Fruit fly (Drosophila melanogaster): ENCODE measurements around the gene CG3386.

CG3386 gene

DNA sequence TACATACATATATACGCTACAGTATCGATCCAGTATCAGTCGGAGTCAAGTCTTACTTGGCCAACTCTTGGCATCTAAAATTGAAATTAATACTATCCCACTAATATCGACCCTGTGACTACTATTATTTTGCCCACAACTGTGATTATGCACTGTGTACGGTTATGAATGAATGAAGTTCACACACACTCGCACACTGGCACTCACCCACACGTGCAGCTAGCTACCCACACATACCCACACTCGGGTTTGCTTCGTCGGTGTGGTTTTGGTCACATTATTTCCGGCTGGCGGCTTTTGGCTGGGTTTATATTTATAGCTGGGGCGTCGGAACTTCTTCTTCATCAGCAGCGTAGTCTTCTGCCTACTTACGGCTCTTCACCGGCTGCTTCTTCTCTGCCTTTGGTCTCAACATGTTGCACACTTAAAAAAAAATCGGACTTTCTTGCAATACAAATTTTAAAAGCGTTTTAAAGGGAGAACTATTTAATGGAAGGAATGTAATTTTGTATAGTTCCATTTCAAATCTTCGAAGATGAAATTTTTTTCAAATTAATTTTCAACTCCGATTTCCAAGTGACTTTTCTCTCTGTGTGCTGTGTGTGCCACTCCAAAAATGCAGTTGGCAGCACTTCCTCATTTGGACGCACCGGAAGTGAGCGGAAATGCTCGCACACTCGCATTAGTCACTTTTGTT is 47.8 kb downstream of the CG3386 start (continued):
- TF ChIP-seq slp2 (GFP tag; optimal IDR thresholded peaks at IDR 0.05) (peak; percentile 89), pzg (GFP tag; optimal IDR thresholded peaks at IDR 0.05) (no peak), CG4282 (GFP tag; optimal IDR thresholded peaks at IDR 0.05) (peak; percentile 81), Dip3 (GFP tag; optimal IDR thresholded peaks at IDR 0.05) (peak; percentile 77), cg (GFP tag; optimal IDR thresholded peaks at IDR 0.05) (peak; percentile 65), BEAF-32 (GFP tag; optimal IDR thresholded peaks at IDR 0.05) (no peak), Gsc (GFP tag; IDR thresholded peaks at IDR 0.05) (peak; percentile 81), caup (GFP tag; optimal IDR thresholded peaks at IDR 0.05; ENCODE audit: severe bottlenecking) (peak; percentile 73), CG18476 (GFP tag; optimal IDR thresholded peaks at IDR 0.05) (peak; percentile 84), CG12071 (GFP tag; optimal IDR thresholded peaks at IDR 0.05) (peak; percentile 84), inv (GFP tag; IDR thresholded peaks at IDR 0.05; ENCODE audit: partially characterized antibody) (no peak), lab (GFP tag; optimal IDR thresholded peaks at IDR 0.05) (peak; percentile 88), kay (GFP tag; optimal IDR thresholded peaks at IDR 0.05) (peak; percentile 72), CG7372 (GFP tag; IDR thresholded peaks at IDR 0.05) (peak; percentile 68), tio (GFP tag; optimal IDR thresholded peaks at IDR 0.05) (peak; percentile 91), Side (GFP tag; optimal IDR thresholded peaks at IDR 0.05) (peak; percentile 85), btn (GFP tag; optimal IDR thresholded peaks at IDR 0.05) (peak; percentile 91), ab (GFP tag; optimal IDR thresholded peaks at IDR 0.05) (peak; percentile 70), Dip2 (GFP tag; IDR thresholded peaks at IDR 0.05) (0 out of 2 replicates have a peak, but pooled peaks have one; percentile 12), NfI (GFP tag; optimal IDR thresholded peaks at IDR 0.05) (peak; percentile 84), sim (GFP tag; IDR thresholded peaks at IDR 0.05) (peak; percentile 90), CG8089 (GFP tag; optimal IDR thresholded peaks at IDR 0.05) (peak; percentile 92), cas (GFP tag; IDR thresholded peaks at IDR 0.05) (no peak), knrl (GFP tag; IDR thresholded peaks at IDR 0.05; ENCODE audit: partially characterized antibody) (no peak; the same call in 2 of the 3 replicates), CG6854 (GFP tag; optimal IDR thresholded peaks at IDR 0.05) (peak; percentile 76), ERR (GFP tag; optimal IDR thresholded peaks at IDR 0.05) (peak; percentile 73), CoRest (tag; optimal IDR thresholded peaks at IDR 0.05) (peak; percentile 93), gem (tag; optimal IDR thresholded peaks at IDR 0.05) (peak; percentile 96), CG9817 (tag; optimal IDR thresholded peaks at IDR 0.05) (peak; percentile 84), CG14050 (GFP tag; IDR thresholded peaks at IDR 0.05) (peak; percentile 88), CG3847 (GFP tag; IDR thresholded peaks at IDR 0.05) (peak; percentile 77), CG2199 (GFP tag; IDR thresholded peaks at IDR 0.05) (peak; percentile 93), org-1 (GFP tag; optimal IDR thresholded peaks at IDR 0.05) (peak; percentile 83), sug (tag; optimal IDR thresholded peaks at IDR 0.05) (no peak), CG12236 (GFP tag; optimal IDR thresholded peaks at IDR 0.05) (peak; percentile 86), CG14860 (GFP tag; IDR thresholded peaks at IDR 0.05; ENCODE audit: partially characterized antibody) (no peak), CG7963 (GFP tag; IDR thresholded peaks at IDR 0.05; ENCODE audit: partially characterized antibody) (no peak), CG2202 (tag; optimal IDR thresholded peaks at IDR 0.05) (peak; percentile 91), Lim3 (GFP tag; IDR thresholded peaks at IDR 0.05) (peak; percentile 82), nom (GFP tag; optimal IDR thresholded peaks at IDR 0.05) (peak; percentile 29), psq (GFP tag; optimal IDR thresholded peaks at IDR 0.05) (peak; percentile 80), CG10147 (GFP tag; optimal IDR thresholded peaks at IDR 0.05) (peak; percentile 59), gcm2 (GFP tag; optimal IDR thresholded peaks at IDR 0.05) (peak; percentile 76), CG43689 (GFP tag; IDR thresholded peaks at IDR 0.05) (peak; percentile 79), CG18011 (GFP tag; optimal IDR thresholded peaks at IDR 0.05) (peak; percentile 66), CG12104 (GFP tag; optimal IDR thresholded peaks at IDR 0.05) (peak; percentile 86), CG30020 (tag; optimal IDR thresholded peaks at IDR 0.05) (peak; percentile 55), salm (tag; optimal IDR thresholded peaks at IDR 0.05) (peak; percentile 86), Meics (GFP tag; optimal IDR thresholded peaks at IDR 0.05) (peak; percentile 78)
